Worm (Caenorhabditis elegans): ENCODE measurements around the gene spe-49.
A peak's percentile ranks its signal among the peaks of the same experiment; 100 is the strongest.

spe-49 gene

ce11 chrV:6303471-6303870, 22.3 kb downstream of the spe-49 start, which contains the start of gene sago-1:
sago-1 (plus strand) TSS chrV:6303771.
- TF ChIP-seq snpc-3.4 (tag; optimal IDR thresholded peaks at IDR 0.05) (no peak), hlh-12 (tag; optimal IDR thresholded peaks at IDR 0.05) (no peak), bed-2 (GFP tag; IDR thresholded peaks at IDR 0.05) (no peak), C06A6.2 (GFP tag; conservative IDR thresholded peaks at IDR 0.05) (no peak), nhr-120 (GFP tag; IDR thresholded peaks at IDR 0.05) (no peak), athp-1 (tag; optimal IDR thresholded peaks at IDR 0.05) (no peak), rpc-1 (optimal IDR thresholded peaks at IDR 0.05) (no peak), rpc-1 (tag; optimal IDR thresholded peaks at IDR 0.05) (no peak), ama-1 (optimal IDR thresholded peaks at IDR 0.05) (no peak), ama-1 (GFP tag; optimal IDR thresholded peaks at IDR 0.05) (no peak)

DNA sequence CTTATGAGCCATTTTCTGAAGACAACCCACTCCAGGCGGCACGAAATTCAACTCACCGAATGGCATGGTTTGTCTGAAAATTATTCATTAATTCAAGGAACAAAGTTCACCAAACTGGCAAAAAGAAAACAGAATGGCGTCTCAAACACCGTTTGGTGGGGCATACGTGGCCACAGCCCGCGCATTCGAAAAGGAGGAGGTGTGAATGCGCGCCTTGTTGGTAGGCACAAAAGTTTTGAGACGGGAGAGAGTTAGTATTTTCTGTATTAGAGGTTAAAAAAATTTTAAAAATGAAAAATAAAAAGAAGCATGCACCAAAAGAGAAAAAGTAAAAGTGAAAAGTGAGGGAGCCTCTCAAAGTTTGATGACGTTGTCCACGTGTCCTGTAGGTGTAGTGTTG, 30.8 kb downstream of the spe-49 start:
- TF ChIP-seq snpc-1.3 (tag; optimal IDR thresholded peaks at IDR 0.05; ENCODE audit: insufficient read depth) (no peak), bed-1 (GFP tag; IDR thresholded peaks at IDR 0.05) (no peak), F22D6.2 (tag; optimal IDR thresholded peaks at IDR 0.05) (no peak), efl-1 (GFP tag; optimal IDR thresholded peaks at IDR 0.05) (peak; percentile 60), rec-8 (tag; optimal IDR thresholded peaks at IDR 0.05) (no peak), madf-8 (GFP tag; conservative IDR thresholded peaks at IDR 0.05) (0 out of 2 replicates have a peak, but pooled peaks have one; percentile 7), F39B2.1 (GFP tag; IDR thresholded peaks at IDR 0.05) (no peak), B0261.1 (tag; optimal IDR thresholded peaks at IDR 0.05) (no peak), B0336.3 (GFP tag; IDR thresholded peaks at IDR 0.05) (no peak), lsl-1 (GFP tag; optimal IDR thresholded peaks at IDR 0.05) (no peak), C06A6.2 (GFP tag; conservative IDR thresholded peaks at IDR 0.05) (no peak), ccch-3 (GFP tag; optimal IDR thresholded peaks at IDR 0.05) (no peak), nhr-27 (tag; optimal IDR thresholded peaks at IDR 0.05) (no peak), unc-62 (GFP tag; optimal IDR thresholded peaks at IDR 0.05) (no peak), C17E4.6 (GFP tag; IDR thresholded peaks at IDR 0.05) (no peak), T07F8.4 (tag; optimal IDR thresholded peaks at IDR 0.05) (no peak), nhr-120 (GFP tag; IDR thresholded peaks at IDR 0.05) (no peak), T26A5.8 (tag; optimal IDR thresholded peaks at IDR 0.05) (no peak), ceh-27 (GFP tag; optimal IDR thresholded peaks at IDR 0.05) (no peak), madf-6 (GFP tag; IDR thresholded peaks at IDR 0.05) (peak; percentile 62), egl-44 (GFP tag; IDR thresholded peaks at IDR 0.05) (no peak), attf-3 (GFP tag; conservative IDR thresholded peaks at IDR 0.05) (no peak), unc-130 (GFP tag; optimal IDR thresholded peaks at IDR 0.05) (no peak), K11D2.4 (GFP tag; IDR thresholded peaks at IDR 0.05) (no peak), nhr-90 (tag; optimal IDR thresholded peaks at IDR 0.05) (no peak), nfyb-1 (GFP tag; IDR thresholded peaks at IDR 0.05) (no peak)

DNA sequence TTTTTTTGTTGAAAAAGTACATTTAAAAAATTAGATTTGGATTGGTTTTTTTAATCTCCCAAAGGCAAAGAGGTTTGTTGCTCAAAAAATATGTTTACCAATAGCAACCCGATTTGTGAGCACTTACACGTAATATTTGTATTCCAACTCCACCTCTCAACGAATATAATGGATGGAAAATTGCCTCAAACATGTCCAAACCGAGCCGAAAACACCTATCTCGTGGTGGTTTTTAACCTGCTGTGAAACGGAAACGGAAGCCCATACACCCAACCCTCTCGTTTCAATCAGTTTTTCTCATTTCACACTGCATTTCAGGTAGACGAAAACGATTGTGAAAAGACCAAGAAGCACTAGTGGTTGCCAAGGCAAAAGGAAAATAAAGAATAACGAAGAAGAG, 35.5 kb downstream of the spe-49 start, which contains the start of gene cest-24:
TSS of gene cest-24 (plus strand) at position 301 of the 400 bp plus-strand sequence.
- TF ChIP-seq pha-4 (tag; optimal IDR thresholded peaks at IDR 0.05) (no peak), lsl-1 (GFP tag; optimal IDR thresholded peaks at IDR 0.05) (no peak), gei-17 (GFP tag; optimal IDR thresholded peaks at IDR 0.05) (no peak), mxl-1 (tag; optimal IDR thresholded peaks at IDR 0.05) (no peak), lir-1 (GFP tag; conservative IDR thresholded peaks at IDR 0.05) (no peak), K12H6.12 (tag; optimal IDR thresholded peaks at IDR 0.05) (no peak), pbrm-1 (GFP tag; IDR thresholded peaks at IDR 0.05) (no peak), rec-8 (tag; optimal IDR thresholded peaks at IDR 0.05) (no peak), him-1 (tag; optimal IDR thresholded peaks at IDR 0.05) (no peak), nhr-27 (tag; optimal IDR thresholded peaks at IDR 0.05) (no peak)

All from whole organism, young adult.